Fruit fly (Drosophila melanogaster) whole organism, embryonic: Measurements from ENCODE around the gene CG4374.

Experiments
- insv ChIP-seq, 2 experiments: fragments of 200-800 bp; sonication (Bioruptor generic); optimal IDR thresholded peaks; 3 replicates each; lab custom pipeline; 2016 to 2018; ENCODE audit warnings: missing biosample characterization in 2 of 2, missing genetic modification characterization in 2 of 2
- slou ChIP-seq: fragments of 200-800 bp; sonication (Bioruptor generic); optimal IDR thresholded peaks from 3 replicates; lab custom pipeline; 2016; ENCODE audit warnings: missing biosample characterization, missing genetic modification characterization

DNA sequence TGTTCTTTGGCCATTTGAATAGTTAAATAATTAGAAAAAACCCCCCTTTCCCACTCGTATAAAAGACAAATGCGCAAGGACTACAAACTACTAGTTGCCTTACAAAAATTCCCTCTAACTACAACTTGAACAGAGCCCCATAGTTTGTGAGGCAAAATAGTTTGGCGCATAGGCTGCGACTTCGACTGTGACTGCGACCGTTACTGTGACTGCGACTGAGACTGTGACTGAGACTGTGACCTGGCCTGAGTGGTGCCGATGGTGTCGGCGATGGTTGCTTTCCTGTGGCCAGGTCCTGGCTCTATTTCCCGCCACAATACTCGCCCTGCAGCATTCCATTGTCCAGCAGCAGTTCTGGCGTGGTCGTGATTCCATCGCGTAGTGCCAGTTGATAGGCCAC lies 94.8 kb downstream of the CG4374 start:
- TF ChIP-seq slou (no peak), insv (GFP tag; optimal IDR thresholded peaks at IDR 0.05; lab: Kevin White, UChicago) (no peak)
